Fruit fly (Drosophila melanogaster): ENCODE measurements around the gene mfr.

dm6 chr3L:8905100-8905499, 7.4 kb downstream of the mfr start, which contains the start of gene TrpA1:
- TF ChIP-seq h (optimal IDR thresholded peaks at IDR 0.05) (no peak), psq (optimal IDR thresholded peaks at IDR 0.05) (no peak), Myc (optimal IDR thresholded peaks at IDR 0.05) (no peak)

Data from Kc167 (cell line).